Worm (Caenorhabditis elegans) whole organism, L1 larva: ENCODE measurements around the gene nas-32.

Experiments used
- C16A3.4 ChIP-seq: fragments of 150-350 bp; optimal IDR thresholded peaks from 2 replicates; lab custom pipeline; 2014; ENCODE audit warnings: missing biosample characterization, missing genetic modification characterization
- C34B4.2 ChIP-seq: sonication (generic microtip); optimal IDR thresholded peaks from 2 replicates; lab custom pipeline; 2017; ENCODE audit warnings: mild to moderate bottlenecking, missing genetic modification characterization, missing compliant biosample characterization
- Y116A8C.19 ChIP-seq: sonication (generic microtip); optimal IDR thresholded peaks from 2 replicates; lab custom pipeline; 2016; ENCODE audit warnings: missing compliant biosample characterization, missing genetic modification characterization, borderline replicate concordance
- aly-2 ChIP-seq: fragments of 150-350 bp; optimal IDR thresholded peaks from 2 replicates; lab custom pipeline; 2014; ENCODE audit warnings: missing biosample characterization, missing genetic modification characterization
- blmp-1 ChIP-seq: fragments of 150-350 bp; optimal IDR thresholded peaks from 2 replicates; lab custom pipeline; 2014; ENCODE audit warnings: missing biosample characterization, missing genetic modification characterization
- efl-1 ChIP-seq, 4 experiments: fragments of 150-350 bp; optimal IDR thresholded peaks in 3 of 4; peaks in 1 of 4; 1 replicate in 1 of 4; 2 replicates in 3 of 4; lab custom pipeline; 2014; ENCODE audit warnings: missing biosample characterization in 2 of 4, missing genetic modification characterization in 2 of 4, missing genetic modification reagents in 2 of 4
- efl-3 ChIP-seq: fragments of 200-800 bp; sonication (Bioruptor generic); optimal IDR thresholded peaks from 2 replicates; lab custom pipeline; 2018; ENCODE audit warnings: mild to moderate bottlenecking, missing genetic modification characterization, missing compliant biosample characterization
- egl-27 ChIP-seq, 2 experiments: fragments of 150-350 bp in 1 of 2; sonication (generic microtip); optimal IDR thresholded peaks; 3 replicates each; lab custom pipeline; 2017 to 2018; ENCODE audit warnings: missing biosample characterization in 2 of 2, missing genetic modification characterization in 2 of 2, missing genetic modification reagents in 2 of 2
- fkh-8 ChIP-seq: sonication (generic microtip); optimal IDR thresholded peaks from 2 replicates; lab custom pipeline; 2016; ENCODE audit warnings: mild to moderate bottlenecking, missing genetic modification characterization, missing compliant biosample characterization
- grh-1 ChIP-seq: fragments of 200-800 bp; sonication (Bioruptor generic); IDR thresholded peaks from 2 replicates; pipeline ENCODE4 v1.3.6; 2022; ENCODE audit warnings: missing genetic modification reagents, missing genetic modification characterization, missing compliant biosample characterization
- hlh-4 ChIP-seq: sonication (generic microtip); optimal IDR thresholded peaks from 2 replicates; lab custom pipeline; 2016; ENCODE audit warnings: mild to moderate bottlenecking, missing genetic modification characterization, missing compliant biosample characterization
- hpl-2 ChIP-seq: fragments of 150-350 bp; optimal IDR thresholded peaks from 2 replicates; lab custom pipeline; 2014; ENCODE audit warnings: missing biosample characterization, missing genetic modification reagents, missing genetic modification characterization
- lin-14 ChIP-seq: fragments of 200-800 bp; sonication (Bioruptor generic); optimal IDR thresholded peaks from 2 replicates; lab custom pipeline; 2018; ENCODE audit warnings: mild to moderate bottlenecking, missing genetic modification characterization, moderate library complexity, missing compliant biosample characterization
- lin-15B ChIP-seq: fragments of 150-350 bp; sonication (generic microtip); optimal IDR thresholded peaks from 3 replicates; lab custom pipeline; 2014; ENCODE audit warnings: missing biosample characterization, missing genetic modification characterization
- lin-35 ChIP-seq, 2 experiments: fragments of 150-350 bp; optimal IDR thresholded peaks; 2 replicates each; lab custom pipeline; 2014; ENCODE audit warnings: missing biosample characterization in 2 of 2, missing genetic modification characterization in 2 of 2, missing genetic modification reagents in 2 of 2
- nhr-11 ChIP-seq: fragments of 150-350 bp; optimal IDR thresholded peaks from 2 replicates; lab custom pipeline; 2014; ENCODE audit warnings: missing biosample characterization, missing genetic modification characterization
- nhr-12 ChIP-seq: sonication (generic microtip); optimal IDR thresholded peaks from 2 replicates; lab custom pipeline; 2017; ENCODE audit warnings: missing biosample characterization, missing genetic modification characterization
- nhr-19 ChIP-seq: fragments of 200-800 bp; sonication (Bioruptor generic); conservative IDR thresholded peaks from 2 replicates; pipeline ENCODE4 v1.3.6; 2022; ENCODE audit warnings: missing genetic modification characterization, missing compliant biosample characterization
- nhr-20 ChIP-seq: sonication (generic microtip); optimal IDR thresholded peaks from 2 replicates; lab custom pipeline; 2016; ENCODE audit warnings: mild to moderate bottlenecking, missing genetic modification characterization, missing compliant biosample characterization
- nhr-237 ChIP-seq: fragments of 150-350 bp; optimal IDR thresholded peaks from 2 replicates; lab custom pipeline; 2014; ENCODE audit warnings: missing biosample characterization, missing genetic modification characterization
- nhr-28 ChIP-seq: fragments of 150-350 bp; optimal IDR thresholded peaks from 2 replicates; lab custom pipeline; 2014; ENCODE audit warnings: missing biosample characterization, missing genetic modification characterization
- nhr-76 ChIP-seq: sonication (generic microtip); optimal IDR thresholded peaks from 2 replicates; lab custom pipeline; 2017; ENCODE audit warnings: missing biosample characterization, missing genetic modification characterization
- nhr-77 ChIP-seq: fragments of 150-350 bp; optimal IDR thresholded peaks from 2 replicates; lab custom pipeline; 2014; ENCODE audit warnings: missing biosample characterization, missing genetic modification characterization
- pag-3 ChIP-seq: sonication (generic microtip); optimal IDR thresholded peaks from 2 replicates; lab custom pipeline; 2017; ENCODE audit warnings: missing genetic modification characterization, mild to moderate bottlenecking, missing compliant biosample characterization, antibody characterized with exemption, borderline replicate concordance; ENCODE audit not compliant: insufficient read depth
- pqm-1 ChIP-seq: sonication (generic microtip); optimal IDR thresholded peaks from 3 replicates; lab custom pipeline; 2017; ENCODE audit warnings: missing biosample characterization, missing genetic modification characterization
- rnt-1 ChIP-seq: sonication (generic microtip); optimal IDR thresholded peaks from 2 replicates; lab custom pipeline; 2016; ENCODE audit warnings: mild to moderate bottlenecking, missing genetic modification characterization, moderate library complexity, missing compliant biosample characterization
- skn-1 ChIP-seq: fragments of 150-350 bp; optimal IDR thresholded peaks from 2 replicates; lab custom pipeline; 2014; ENCODE audit warnings: missing biosample characterization, missing genetic modification characterization
- snpc-4 ChIP-seq: fragments of 150-350 bp; optimal IDR thresholded peaks from 2 replicates; lab custom pipeline; 2014; ENCODE audit warnings: missing biosample characterization, missing genetic modification characterization
- sptf-1 ChIP-seq: fragments of 150-350 bp; optimal IDR thresholded peaks from 2 replicates; lab custom pipeline; 2014; ENCODE audit warnings: missing biosample characterization, missing genetic modification characterization
- tlp-1 ChIP-seq: fragments of 150-350 bp; optimal IDR thresholded peaks from 2 replicates; lab custom pipeline; 2014; ENCODE audit warnings: missing biosample characterization, missing genetic modification characterization
- unc-62 ChIP-seq: fragments of 150-350 bp; optimal IDR thresholded peaks from 2 replicates; lab custom pipeline; 2014; ENCODE audit warnings: missing biosample characterization, missing genetic modification reagents, missing genetic modification characterization
- unc-86 ChIP-seq: sonication (generic microtip); optimal IDR thresholded peaks from 2 replicates; lab custom pipeline; 2016; ENCODE audit warnings: missing genetic modification characterization, missing compliant biosample characterization
- unc-98 ChIP-seq: fragments of 200-800 bp; sonication (Bioruptor generic); IDR thresholded peaks from 2 replicates; pipeline ENCODE4 v1.3.6; 2022; ENCODE audit warnings: missing genetic modification characterization, missing compliant biosample characterization
- ztf-11 ChIP-seq, 2 experiments: sonication (generic microtip); optimal IDR thresholded peaks; 2 replicates each; lab custom pipeline; 2016 to 2017; ENCODE audit warnings: missing genetic modification characterization in 2 of 2, missing biosample characterization in 1 of 2, missing compliant biosample characterization in 1 of 2

The nas-32 gene

DNA sequence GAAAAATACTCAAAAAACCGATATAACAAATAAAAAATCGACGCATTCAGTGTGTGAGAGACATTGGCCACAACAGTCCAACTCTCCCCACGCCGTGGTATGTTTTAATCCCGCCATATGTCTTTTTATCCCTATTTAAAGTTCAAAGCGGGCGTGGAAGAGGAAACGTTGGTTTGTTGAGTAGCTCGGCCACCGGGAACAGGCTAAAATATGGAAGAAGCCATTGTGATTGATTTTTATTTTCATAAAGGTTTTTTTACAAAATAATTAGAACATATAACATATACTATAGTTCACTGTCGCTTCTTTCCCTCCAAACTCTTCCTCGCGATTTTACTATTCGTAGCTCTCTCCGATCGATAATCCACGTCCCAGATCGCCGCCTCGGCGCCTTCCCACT, at the start of gene nas-32:
TSS of gene nas-32 (minus strand) at position 101 of the 400 bp plus-strand sequence.
- TF ChIP-seq nhr-76 (tag; lab: Kevin White, UChicago) (no peak), hlh-4 (no peak), Y116A8C.19 (tag; lab: Kevin White, UChicago) (no peak), rnt-1 (no peak), unc-86 (tag; lab: Kevin White, UChicago) (no peak), fkh-8 (tag; lab: Kevin White, UChicago) (no peak), nhr-20 (tag; lab: Kevin White, UChicago) (no peak), pag-3 (tag; lab: Kevin White, UChicago) (no peak), nhr-237 (no peak)

ce11 chrV:945828-946227, 46.8 kb upstream of the nas-32 start:
- TF ChIP-seq efl-3 (GFP tag; lab: Kevin White, UChicago) = no peak
- no peak for TF ChIP-seq unc-62 (GFP tag; lab: Kevin White, UChicago)
- TF ChIP-seq nhr-11 (tag; lab: Kevin White, UChicago) = no peak
- TF ChIP-seq nhr-12 (tag; lab: Kevin White, UChicago) = no peak
- TF ChIP-seq nhr-28 = no peak
- no peak for TF ChIP-seq rnt-1
- no peak for TF ChIP-seq egl-27 (tag; optimal IDR thresholded peaks at IDR 0.05; lab: Kevin White, UChicago)
- TF ChIP-seq, all 84 proteins: peak for 0

DNA sequence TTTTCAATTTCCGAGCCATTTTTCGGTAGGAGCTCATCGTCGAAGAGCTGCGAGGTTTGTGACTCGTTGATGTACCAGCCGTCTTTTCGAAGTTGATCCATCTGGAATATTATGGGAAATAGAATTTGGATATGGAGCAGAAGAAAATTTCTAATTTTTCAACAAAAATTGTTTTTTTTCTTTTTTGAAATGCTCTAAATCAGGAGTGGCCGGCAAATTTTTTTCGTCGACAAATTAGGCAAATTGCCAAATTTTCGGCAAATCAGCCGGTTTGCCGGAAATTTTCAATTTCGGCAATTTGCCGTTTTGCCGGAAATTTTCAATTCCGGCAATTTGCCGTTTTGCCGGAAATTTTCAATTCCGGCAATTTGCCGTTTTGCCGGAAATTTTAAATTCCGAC, 46.2 kb upstream of the nas-32 start, which contains the start of gene Y50D4C.3:
TSS of gene Y50D4C.3 (minus strand) at position 101 of the 400 bp plus-strand sequence.
- TF ChIP-seq hpl-2 (GFP tag; lab: Kevin White, UChicago) (no peak), pag-3 (tag; lab: Kevin White, UChicago) (no peak), egl-27 (tag; optimal IDR thresholded peaks at IDR 0.05; lab: Kevin White, UChicago) (no peak), C16A3.4 (no peak)
- TF ChIP-seq, all 84 proteins: peak for 0

DNA sequence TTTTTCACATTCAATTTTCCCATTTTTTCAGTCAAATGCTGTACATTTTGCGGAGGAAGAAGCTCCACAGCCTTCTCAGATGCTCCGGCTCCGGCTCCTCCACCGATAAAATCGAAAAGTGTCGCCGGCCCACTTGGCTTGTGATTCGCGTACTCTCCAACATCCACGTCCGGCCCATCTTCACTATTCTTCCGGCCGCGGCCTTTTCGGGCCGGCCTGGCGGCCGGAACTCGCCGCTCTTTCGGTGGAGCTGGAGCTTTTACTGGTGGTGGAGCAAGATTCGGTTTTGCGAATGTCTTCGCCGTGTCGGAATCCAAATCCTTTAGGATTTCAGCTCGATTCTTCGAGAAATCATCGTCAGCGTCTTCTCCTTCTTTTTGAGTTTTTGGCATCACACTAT, 43.6 kb upstream of the nas-32 start:
- TF ChIP-seq C16A3.4 (no peak), pqm-1 (tag; lab: Kevin White, UChicago) (no peak), blmp-1 (tag; lab: Kevin White, UChicago) (no peak), sptf-1 (tag; lab: Kevin White, UChicago) (no peak), grh-1 (no peak)

DNA sequence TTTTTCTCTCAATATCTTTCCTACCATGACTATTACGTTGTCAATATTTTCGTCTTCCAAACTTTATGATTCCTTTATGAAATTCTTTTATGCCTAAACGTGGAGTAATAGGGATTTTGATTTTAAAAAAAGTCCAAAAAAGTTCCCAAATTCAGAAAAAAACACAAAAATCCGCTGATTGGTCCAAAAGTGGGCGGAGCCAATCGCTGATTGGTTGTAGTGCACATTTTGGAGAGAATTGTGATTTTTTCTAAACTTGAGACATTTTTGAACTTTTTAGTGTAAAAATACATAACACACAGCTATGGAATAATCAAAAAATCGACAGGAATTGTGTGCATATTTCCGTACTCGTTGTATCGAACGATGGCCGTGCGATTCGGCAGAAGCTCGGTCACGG, 40.4 kb upstream of the nas-32 start:
- TF ChIP-seq fkh-8 (tag; lab: Kevin White, UChicago) (no peak), nhr-20 (tag; lab: Kevin White, UChicago) (no peak), blmp-1 (tag; lab: Kevin White, UChicago) (no peak), rnt-1 (no peak), efl-1 (optimal IDR thresholded peaks at IDR 0.05; lab: Kevin White, UChicago) (no peak), efl-1 (GFP tag; optimal IDR thresholded peaks at IDR 0.05 in 1 of 2; lab: Kevin White, UChicago) (no peak), nhr-12 (tag; lab: Kevin White, UChicago) (no peak), lin-35 (GFP tag; optimal IDR thresholded peaks at IDR 0.05; lab: Kevin White, UChicago) (no peak), ztf-11 (tag; optimal IDR thresholded peaks at IDR 0.05; lab: Kevin White, UChicago) (no peak), skn-1 (tag; lab: Kevin White, UChicago) (no peak), hpl-2 (GFP tag; lab: Kevin White, UChicago) (no peak), lin-14 (GFP tag; lab: Kevin White, UChicago) (no peak), unc-98 (GFP tag; lab: Robert Waterston, UW) (no peak), lin-15B (tag; lab: Kevin White, UChicago) (no peak), aly-2 (tag; lab: Kevin White, UChicago) (no peak)

DNA sequence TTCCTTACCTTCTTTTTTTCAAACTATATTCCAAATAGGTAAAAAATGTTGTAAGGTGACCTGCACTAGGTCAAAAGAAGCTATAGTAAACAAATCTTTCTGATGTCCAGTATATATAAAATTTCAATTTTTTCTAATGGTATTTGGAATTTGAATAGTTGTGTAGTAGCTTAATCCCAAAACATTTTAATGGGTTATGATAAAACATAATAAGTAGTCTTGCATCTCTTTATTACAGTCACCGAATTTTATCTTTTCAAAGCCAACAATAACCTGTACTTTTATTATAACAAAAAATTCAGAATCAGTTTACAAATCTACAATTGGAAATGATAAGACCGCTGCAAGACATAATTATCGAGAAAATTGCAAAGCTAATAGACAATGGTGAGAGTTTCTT, 18.5 kb upstream of the nas-32 start, which contains the start of gene H24K24.2:
TSS of gene H24K24.2 (plus strand) at position 301 of the 400 bp plus-strand sequence.
- TF ChIP-seq tlp-1 = no peak
- TF ChIP-seq snpc-4 (tag; lab: Kevin White, UChicago) = no peak
- no peak for TF ChIP-seq C34B4.2
- TF ChIP-seq nhr-77 (tag; lab: Kevin White, UChicago) = no peak
- TF ChIP-seq efl-1 (optimal IDR thresholded peaks at IDR 0.05; lab: Kevin White, UChicago) = no peak
- TF ChIP-seq efl-1 (GFP tag; optimal IDR thresholded peaks at IDR 0.05 in 1 of 2; lab: Kevin White, UChicago) = no peak
- no peak for TF ChIP-seq nhr-76 (tag; lab: Kevin White, UChicago)
- TF ChIP-seq nhr-19 (GFP tag; lab: Robert Waterston, UW) = no peak
